Fruit fly (Drosophila melanogaster) whole organism: ENCODE measurements around the gene spen.

Experiments used
- CG8478 ChIP-seq: fragments of >200 bp; optimal IDR thresholded peaks from 2 replicates; lab custom pipeline; 2018; ENCODE audit warnings: inconsistent platforms
- Dll ChIP-seq: fragments of >200 bp; optimal IDR thresholded peaks from 2 replicates; lab custom pipeline; 2017
- EcR ChIP-seq, 2 experiments: fragments of >200 bp; optimal IDR thresholded peaks; 2 replicates each; lab custom pipeline; 2017; ENCODE audit warnings: missing biosample characterization in 2 of 2, missing genetic modification characterization in 2 of 2, missing genetic modification reagents in 2 of 2
- pan ChIP-seq: fragments of >200 bp; optimal IDR thresholded peaks from 2 replicates; lab custom pipeline; 2017
- psq ChIP-seq: fragments of >200 bp; optimal IDR thresholded peaks from 2 replicates; lab custom pipeline; 2017
- usp ChIP-seq: fragments of >200 bp; optimal IDR thresholded peaks from 2 replicates; lab custom pipeline; 2017; ENCODE audit warnings: missing biosample characterization, missing genetic modification characterization, mixed read lengths

The spen gene

DNA sequence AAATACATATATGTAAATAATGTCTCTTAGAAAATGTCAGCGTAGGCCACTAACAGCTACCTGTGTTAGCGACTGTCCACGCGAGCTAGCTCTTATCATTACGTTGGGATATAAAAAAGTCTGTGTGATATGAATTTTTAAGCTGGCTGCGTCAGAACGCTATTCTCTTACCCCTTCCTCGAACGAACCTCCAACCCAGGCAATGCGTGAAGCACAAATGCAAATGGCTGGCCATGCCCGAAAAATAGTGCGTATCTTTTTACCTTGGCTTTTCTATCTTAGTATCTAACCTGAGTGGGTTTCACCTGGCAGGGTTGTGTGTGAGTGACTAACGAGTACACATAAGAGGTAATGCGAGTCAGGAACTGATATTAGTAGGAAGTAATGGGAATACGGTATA lies 4.4 kb downstream of the spen start:
- TF ChIP-seq CG8478 (lab: Kevin White, UChicago) (no peak), pan (no peak), usp (no peak), Dll (lab: Kevin White, UChicago) (no peak), EcR (GFP tag; optimal IDR thresholded peaks at IDR 0.05; lab: Kevin White, UChicago) (no peak), psq (lab: Kevin White, UChicago) (no peak)

- TF ChIP-seq usp (no peak), Dll (lab: Kevin White, UChicago) (no peak), pan (no peak)
Observed at dm6 chr2L:165253-165890, 6.5 kb downstream of the spen start.

DNA sequence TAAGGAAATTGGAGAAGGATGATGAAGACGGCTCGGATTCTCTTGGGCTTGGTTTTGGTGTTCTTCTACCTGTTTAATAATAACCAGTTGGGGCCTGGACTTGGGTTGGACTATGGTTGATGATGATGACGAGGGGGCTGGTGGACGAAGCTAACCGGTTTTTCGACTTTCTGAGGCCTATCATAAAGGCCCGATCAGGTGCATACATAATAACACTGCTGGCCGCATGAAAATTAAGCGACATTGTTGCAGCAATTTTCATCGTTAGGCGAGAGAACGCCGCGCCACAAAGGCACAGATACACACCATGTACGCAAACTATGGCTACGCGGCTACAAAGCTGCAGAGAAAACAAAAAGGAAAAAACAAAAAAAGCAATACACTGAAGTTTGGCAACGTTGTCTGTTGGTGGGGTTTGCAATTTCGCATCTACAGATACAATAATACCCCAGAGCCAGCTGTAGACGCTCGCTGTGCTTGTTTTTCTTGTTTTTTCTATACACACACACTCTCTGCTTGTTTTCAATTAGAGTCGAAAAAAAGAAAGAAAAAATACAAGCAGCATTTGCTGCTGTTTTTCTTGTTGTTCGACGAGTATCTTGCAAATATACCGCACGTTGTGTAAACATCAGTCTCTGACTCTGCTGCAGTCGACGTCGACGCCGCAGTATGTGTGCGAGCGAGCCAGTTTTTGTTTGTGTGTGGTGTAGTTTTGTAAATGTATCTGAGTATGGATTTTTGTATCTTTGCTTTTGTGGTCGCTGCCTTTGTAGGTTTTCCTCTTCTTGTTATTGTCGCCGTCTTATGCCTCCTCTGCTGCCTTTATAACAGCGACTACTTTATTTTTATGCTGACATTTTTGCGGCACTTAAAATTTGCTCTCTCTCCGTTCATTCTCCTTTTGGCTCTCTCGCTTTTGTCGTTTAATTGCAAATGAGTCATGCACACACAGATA lies 7.6 kb downstream of the spen start:
- TF ChIP-seq EcR (GFP tag; optimal IDR thresholded peaks at IDR 0.05; lab: Kevin White, UChicago) = no peak
- no peak for TF ChIP-seq pan

DNA sequence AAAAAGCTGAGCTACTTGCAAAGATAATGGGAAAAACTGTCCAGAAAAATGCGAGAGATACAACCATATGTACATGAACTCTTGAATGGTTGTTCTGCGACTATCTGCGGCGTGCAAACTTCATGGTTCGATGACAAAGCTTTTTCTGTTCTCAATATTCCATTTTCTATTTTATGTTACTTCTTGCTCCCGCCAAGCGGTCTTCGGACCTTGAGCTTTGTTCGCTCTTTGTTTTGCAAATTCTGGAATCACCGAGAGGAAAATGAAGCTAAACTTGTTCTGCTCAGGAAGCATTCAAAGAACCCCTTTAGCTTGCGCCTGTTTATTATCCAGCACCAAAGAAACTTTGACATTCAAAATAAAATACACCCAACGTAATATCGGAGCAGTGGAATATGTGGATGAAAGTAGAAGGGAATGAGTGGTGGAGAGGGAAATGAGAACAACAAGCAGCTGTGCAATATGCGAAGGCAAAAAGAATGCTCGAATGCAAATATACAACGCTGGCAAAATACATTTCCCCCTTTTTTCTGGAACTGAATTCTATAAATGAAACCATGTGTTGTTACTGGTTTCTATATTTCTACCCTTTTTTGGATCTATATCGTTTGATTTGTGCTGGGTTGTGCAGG lies 9.6 kb downstream of the spen start:
- TF ChIP-seq EcR (GFP tag; optimal IDR thresholded peaks at IDR 0.05; lab: Kevin White, UChicago) (peak in 1 of 2 experiments; percentile 7), CG8478 (lab: Kevin White, UChicago) (no peak), usp (no peak), pan (no peak), psq (lab: Kevin White, UChicago) (no peak), Dll (lab: Kevin White, UChicago) (no peak)

DNA sequence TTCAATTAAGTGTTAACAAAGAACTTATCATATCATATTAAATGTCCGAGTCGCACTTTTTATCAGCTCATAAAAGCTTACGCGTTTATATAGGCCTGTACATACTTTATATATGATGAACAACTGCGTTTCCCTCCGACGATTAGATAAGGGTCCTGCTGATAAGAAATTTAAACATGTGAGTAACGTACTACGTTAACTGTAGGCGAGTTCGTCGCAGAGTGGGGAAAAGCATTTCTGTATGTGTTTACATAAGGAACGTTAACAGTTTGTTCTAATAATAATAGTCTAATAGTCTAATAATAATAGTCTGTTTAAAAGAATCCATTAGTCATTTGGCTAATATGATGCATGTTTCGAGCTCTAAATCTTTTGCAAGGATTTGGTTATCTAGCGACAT lies 11.6 kb downstream of the spen start:
- TF ChIP-seq psq (lab: Kevin White, UChicago) (no peak), pan (no peak), usp (no peak), CG8478 (lab: Kevin White, UChicago) (no peak)

dm6 chr2L:171499-172250 lies 12.8 kb downstream of the spen start:
- TF ChIP-seq EcR (GFP tag; optimal IDR thresholded peaks at IDR 0.05; lab: Kevin White, UChicago) (no peak), psq (lab: Kevin White, UChicago) (no peak), pan (no peak), Dll (lab: Kevin White, UChicago) (no peak), CG8478 (lab: Kevin White, UChicago) (no peak), usp (no peak)

DNA sequence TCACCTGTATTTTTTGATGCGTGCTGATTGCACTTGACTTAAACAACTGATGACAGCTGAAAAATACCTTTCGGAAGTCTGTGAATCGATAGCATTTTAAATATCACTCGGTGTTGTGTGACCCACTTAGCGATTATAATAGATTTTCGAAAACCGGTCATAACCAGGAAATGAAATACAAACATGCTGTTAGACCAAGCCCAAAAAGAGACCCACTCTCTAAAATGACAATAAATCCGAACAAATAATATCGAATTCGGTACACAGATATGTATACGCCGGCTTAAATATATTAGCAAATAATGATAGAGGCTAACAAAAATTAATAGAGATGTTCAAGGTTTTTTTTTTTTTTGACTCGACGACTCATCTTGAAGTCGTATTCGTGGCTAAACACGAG lies 16.9 kb downstream of the spen start:
- TF ChIP-seq usp (no peak), pan (no peak), psq (lab: Kevin White, UChicago) (no peak), CG8478 (lab: Kevin White, UChicago) (no peak), Dll (lab: Kevin White, UChicago) (no peak)

DNA sequence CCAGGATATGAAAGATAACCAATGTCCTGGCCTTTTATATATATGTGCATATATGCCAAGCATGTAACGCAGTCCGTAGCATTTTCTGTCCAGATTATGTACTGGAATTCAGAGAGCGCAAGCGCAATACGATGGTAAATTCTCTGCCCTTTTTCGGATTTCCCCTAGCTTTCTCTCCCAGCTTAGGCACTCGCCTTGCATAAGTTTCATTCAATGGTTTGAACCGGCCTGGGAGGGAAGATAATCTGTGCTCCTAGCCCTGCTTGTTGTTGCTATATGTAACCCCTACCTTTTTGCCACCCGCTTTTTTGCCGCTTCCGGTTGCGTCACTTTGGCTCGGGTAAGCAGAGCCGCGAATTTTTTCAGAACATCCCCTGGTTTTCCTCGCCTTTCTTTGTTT lies 20.3 kb downstream of the spen start:
- TF ChIP-seq pan (no peak), Dll (lab: Kevin White, UChicago) (no peak), CG8478 (lab: Kevin White, UChicago) (no peak), usp (no peak), psq (lab: Kevin White, UChicago) (no peak), EcR (GFP tag; optimal IDR thresholded peaks at IDR 0.05; lab: Kevin White, UChicago) (no peak)

DNA sequence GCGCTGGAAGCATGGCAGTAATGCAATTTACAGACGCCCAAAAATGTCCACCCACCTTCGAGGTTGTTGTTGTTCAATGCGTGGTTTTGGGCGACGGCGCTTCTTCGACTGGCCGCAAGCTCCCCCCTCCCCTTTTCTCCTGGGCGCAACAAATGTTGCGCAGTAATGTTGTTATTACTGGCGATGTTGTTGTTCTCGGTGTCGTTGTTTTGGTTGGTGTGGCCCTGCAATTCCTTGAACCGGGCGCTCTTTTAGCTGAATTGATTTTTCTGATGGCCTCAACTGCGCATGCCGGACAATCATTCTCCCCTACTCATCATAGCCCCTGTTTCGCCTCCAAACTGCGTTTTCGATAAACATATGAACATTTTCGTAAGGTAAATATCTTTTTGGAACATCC lies 22.2 kb downstream of the spen start:
- TF ChIP-seq EcR (GFP tag; optimal IDR thresholded peaks at IDR 0.05; lab: Kevin White, UChicago) (no peak), CG8478 (lab: Kevin White, UChicago) (no peak), psq (lab: Kevin White, UChicago) (no peak), pan (no peak), usp (no peak), Dll (lab: Kevin White, UChicago) (no peak)

- no peak for TF ChIP-seq CG8478 (lab: Kevin White, UChicago)
- no peak for TF ChIP-seq Dll (lab: Kevin White, UChicago)
- no peak for TF ChIP-seq usp
- no peak for TF ChIP-seq psq (lab: Kevin White, UChicago)
- TF ChIP-seq pan = no peak
- no peak for TF ChIP-seq EcR (GFP tag; optimal IDR thresholded peaks at IDR 0.05; lab: Kevin White, UChicago)
Observed at dm6 chr2L:182360-183144, 23.7 kb downstream of the spen start.

DNA sequence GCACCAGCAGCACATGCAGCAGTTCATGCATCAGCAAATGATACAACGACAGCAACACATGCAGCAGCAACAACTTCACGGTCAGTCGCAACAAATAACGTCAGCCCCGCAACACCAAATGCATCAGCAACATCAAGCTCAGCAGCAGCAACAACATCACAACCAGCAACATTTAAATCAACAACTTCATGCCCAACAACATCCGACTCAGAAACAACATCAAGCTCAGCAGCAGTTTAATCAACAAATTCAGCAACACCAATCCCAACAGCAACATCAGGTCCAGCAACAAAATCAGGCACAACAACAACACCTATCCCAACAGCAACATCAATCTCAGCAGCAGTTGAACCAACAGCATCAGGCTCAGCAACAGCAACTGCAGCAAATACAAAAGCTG lies 36.8 kb downstream of the spen start:
- TF ChIP-seq psq (lab: Kevin White, UChicago) (no peak), EcR (GFP tag; optimal IDR thresholded peaks at IDR 0.05; lab: Kevin White, UChicago) (no peak), CG8478 (lab: Kevin White, UChicago) (no peak)
